Worm (Caenorhabditis elegans) whole organism, young adult: ENCODE measurements around the gene C13G3.12.

Experiments
- D2030.7 ChIP-seq: fragments of 200-800 bp; sonication (Bioruptor generic); IDR thresholded peaks from 2 replicates; pipeline ENCODE4 v1.3.6; 2022; ENCODE audit warnings: missing genetic modification reagents, missing genetic modification characterization, missing compliant biosample characterization
- F23B12.7 ChIP-seq: sonication (generic microtip); optimal IDR thresholded peaks from 2 replicates; lab custom pipeline; 2017; ENCODE audit warnings: missing genetic modification characterization, mild to moderate bottlenecking, missing compliant biosample characterization, antibody characterized with exemption, moderate library complexity; ENCODE audit not compliant: insufficient read depth
- F33H1.4 ChIP-seq: fragments of 200-800 bp; sonication (Bioruptor generic); IDR thresholded peaks from 2 replicates; pipeline ENCODE4 v1.3.6; 2022; ENCODE audit warnings: missing genetic modification reagents, missing genetic modification characterization, missing compliant biosample characterization
- F55B11.4 ChIP-seq: sonication (generic microtip); optimal IDR thresholded peaks from 2 replicates; lab custom pipeline; 2016; ENCODE audit warnings: missing compliant biosample characterization, missing genetic modification characterization, borderline replicate concordance; ENCODE audit not compliant: insufficient read depth
- F57A8.1 ChIP-seq: fragments of 200-800 bp; sonication (Bioruptor generic); optimal IDR thresholded peaks from 2 replicates; lab custom pipeline; 2018; ENCODE audit warnings: mild to moderate bottlenecking, missing genetic modification characterization, moderate library complexity, missing compliant biosample characterization
- K11D2.4 ChIP-seq: fragments of 200-800 bp; sonication (Bioruptor generic); IDR thresholded peaks from 2 replicates; pipeline ENCODE4 v1.3.6; 2022; ENCODE audit warnings: missing genetic modification reagents, missing genetic modification characterization, missing compliant biosample characterization
- T26A5.8 ChIP-seq: sonication (generic microtip); optimal IDR thresholded peaks from 2 replicates; lab custom pipeline; 2016; ENCODE audit warnings: missing genetic modification characterization, missing compliant biosample characterization
- Y56A3A.18 ChIP-seq: fragments of 200-800 bp; sonication (Bioruptor generic); IDR thresholded peaks from 2 replicates; pipeline ENCODE4 v1.3.6; 2022; ENCODE audit warnings: missing genetic modification reagents, missing genetic modification characterization, missing compliant biosample characterization
- Y79H2A.3 ChIP-seq: fragments of 200-800 bp; sonication (Bioruptor generic); conservative IDR thresholded peaks from 2 replicates; pipeline ENCODE4 v1.3.6; 2022; ENCODE audit warnings: missing genetic modification reagents, missing genetic modification characterization, missing compliant biosample characterization
- akir-1 ChIP-seq: fragments of 200-800 bp; sonication (Bioruptor generic); optimal IDR thresholded peaks from 2 replicates; lab custom pipeline; 2018; ENCODE audit warnings: mild to moderate bottlenecking, missing genetic modification characterization, moderate library complexity, missing compliant biosample characterization
- athp-1 ChIP-seq: sonication (generic microtip); optimal IDR thresholded peaks from 2 replicates; lab custom pipeline; 2017; ENCODE audit warnings: mild to moderate bottlenecking, missing genetic modification characterization, missing compliant biosample characterization
- attf-3 ChIP-seq: fragments of 200-800 bp; sonication (Bioruptor generic); conservative IDR thresholded peaks from 2 replicates; pipeline ENCODE4 v1.3.6; 2022; ENCODE audit warnings: missing genetic modification reagents, missing genetic modification characterization, missing compliant biosample characterization
- attf-5 ChIP-seq: fragments of 200-800 bp; sonication (Bioruptor generic); optimal IDR thresholded peaks from 2 replicates; lab custom pipeline; 2018; ENCODE audit warnings: mild to moderate bottlenecking, missing genetic modification characterization, missing compliant biosample characterization
- ccch-3 ChIP-seq: fragments of 200-800 bp; sonication (Bioruptor generic); optimal IDR thresholded peaks from 2 replicates; lab custom pipeline; 2018; ENCODE audit warnings: mild to moderate bottlenecking, missing genetic modification characterization, missing compliant biosample characterization
- cebp-2 ChIP-seq: fragments of 200-800 bp; sonication (Bioruptor generic); IDR thresholded peaks from 2 replicates; pipeline ENCODE4 v1.3.6; 2022; ENCODE audit warnings: missing genetic modification characterization, missing compliant biosample characterization
- ceh-100 ChIP-seq: fragments of 200-800 bp; sonication (Bioruptor generic); IDR thresholded peaks from 2 replicates; pipeline ENCODE4 v1.3.6; 2022; ENCODE audit warnings: missing genetic modification reagents, missing genetic modification characterization, missing compliant biosample characterization
- ceh-58 ChIP-seq: fragments of 200-800 bp; sonication (Bioruptor generic); IDR thresholded peaks from 2 replicates; pipeline ENCODE4 v1.3.6; 2022; ENCODE audit warnings: missing genetic modification characterization, missing compliant biosample characterization
- efl-1 ChIP-seq: fragments of 150-350 bp; optimal IDR thresholded peaks from 2 replicates; lab custom pipeline; 2014; ENCODE audit warnings: missing biosample characterization, missing genetic modification reagents, missing genetic modification characterization
- egl-18 ChIP-seq: fragments of 200-800 bp; sonication (Bioruptor generic); IDR thresholded peaks from 2 replicates; pipeline ENCODE4 v1.3.6; 2022; ENCODE audit warnings: missing genetic modification reagents, missing genetic modification characterization, missing compliant biosample characterization
- ekl-4 ChIP-seq: fragments of 200-800 bp; sonication (Bioruptor generic); IDR thresholded peaks from 2 replicates; pipeline ENCODE4 v1.3.6; 2022; ENCODE audit warnings: missing genetic modification reagents, missing genetic modification characterization, missing compliant biosample characterization
- ets-4 ChIP-seq: fragments of 200-800 bp; sonication (Bioruptor generic); optimal IDR thresholded peaks from 2 replicates; lab custom pipeline; 2018; ENCODE audit warnings: mild to moderate bottlenecking, missing genetic modification characterization, missing compliant biosample characterization
- him-1 ChIP-seq: sonication (generic microtip); optimal IDR thresholded peaks from 2 replicates; lab custom pipeline; 2016; ENCODE audit warnings: missing genotype, missing genetic modification reagents, missing genetic modification characterization, missing compliant biosample characterization
- hmg-20 ChIP-seq: fragments of 200-800 bp; sonication (Bioruptor generic); IDR thresholded peaks from 2 replicates; pipeline ENCODE4 v1.3.6; 2022; ENCODE audit warnings: missing genetic modification reagents, missing genetic modification characterization, missing compliant biosample characterization
- hsf-1 ChIP-seq: fragments of 200-800 bp; sonication (Bioruptor generic); IDR thresholded peaks from 2 replicates; pipeline ENCODE4 v1.3.6; 2022; ENCODE audit warnings: missing genetic modification reagents, missing genetic modification characterization, missing compliant biosample characterization
- let-526 ChIP-seq: fragments of 200-800 bp; sonication (Bioruptor generic); IDR thresholded peaks from 2 replicates; pipeline ENCODE4 v1.3.6; 2022; ENCODE audit warnings: missing genetic modification reagents, missing genetic modification characterization, missing compliant biosample characterization
- let-607 ChIP-seq, 2 experiments: fragments of 200-800 bp in 1 of 2; sonication (Bioruptor generic) in 1 of 2; sonication (generic microtip) in 1 of 2; optimal IDR thresholded peaks; 2 replicates each; lab custom pipeline; 2016 to 2018; ENCODE audit warnings: mild to moderate bottlenecking in 2 of 2, missing compliant biosample characterization in 2 of 2, missing genetic modification characterization in 2 of 2, moderate library complexity in 2 of 2, missing genotype in 1 of 2
- lin-26 ChIP-seq: fragments of 200-800 bp; sonication (Bioruptor generic); IDR thresholded peaks from 2 replicates; pipeline ENCODE4 v1.3.6; 2022; ENCODE audit warnings: missing genetic modification reagents, missing genetic modification characterization, missing compliant biosample characterization
- lin-40 ChIP-seq: sonication (generic microtip); optimal IDR thresholded peaks from 2 replicates; lab custom pipeline; 2016; ENCODE audit warnings: missing genetic modification characterization, mild to moderate bottlenecking, missing compliant biosample characterization, missing genotype, missing genetic modification reagents
- lin-54 ChIP-seq: fragments of 200-800 bp; sonication (Bioruptor generic); optimal IDR thresholded peaks from 2 replicates; lab custom pipeline; 2018; ENCODE audit warnings: mild to moderate bottlenecking, missing genetic modification characterization, missing compliant biosample characterization
- lsy-27 ChIP-seq: sonication (generic microtip); optimal IDR thresholded peaks from 2 replicates; lab custom pipeline; 2017; ENCODE audit warnings: missing genetic modification characterization, mild to moderate bottlenecking, missing compliant biosample characterization, antibody characterized with exemption, missing genotype, borderline replicate concordance; ENCODE audit not compliant: insufficient read depth
- nfya-1 ChIP-seq: sonication (generic microtip); optimal IDR thresholded peaks from 2 replicates; lab custom pipeline; 2017; ENCODE audit warnings: antibody characterized with exemption, missing compliant biosample characterization, missing genetic modification characterization, borderline replicate concordance; ENCODE audit not compliant: insufficient read depth
- nfyb-1 ChIP-seq: fragments of 200-800 bp; sonication (Bioruptor generic); IDR thresholded peaks from 2 replicates; pipeline ENCODE4 v1.3.6; 2022; ENCODE audit warnings: missing genetic modification reagents, missing genetic modification characterization, missing compliant biosample characterization
- nhr-120 ChIP-seq: fragments of 200-800 bp; sonication (Bioruptor generic); IDR thresholded peaks from 2 replicates; pipeline ENCODE4 v1.3.6; 2022; ENCODE audit warnings: missing genetic modification characterization, missing compliant biosample characterization
- pbrm-1 ChIP-seq: fragments of 200-800 bp; sonication (Bioruptor generic); IDR thresholded peaks from 2 replicates; pipeline ENCODE4 v1.3.6; 2022; ENCODE audit warnings: missing genetic modification reagents, missing genetic modification characterization, missing compliant biosample characterization
- pha-4 ChIP-seq: fragments of 150-350 bp; sonication (generic microtip); optimal IDR thresholded peaks from 2 replicates; lab custom pipeline; 2014; ENCODE audit warnings: missing biosample characterization, missing genetic modification reagents, missing genetic modification characterization
- rec-8 ChIP-seq, 2 experiments: sonication (generic microtip); optimal IDR thresholded peaks; 2 replicates each; lab custom pipeline; 2016; ENCODE audit warnings: mild to moderate bottlenecking in 2 of 2, missing genetic modification characterization in 2 of 2, missing genetic modification reagents in 2 of 2, missing genotype in 2 of 2, missing biosample characterization in 1 of 2, missing compliant biosample characterization in 1 of 2, moderate library complexity in 1 of 2
- sea-2 ChIP-seq: fragments of 200-800 bp; sonication (Bioruptor generic); IDR thresholded peaks from 2 replicates; pipeline ENCODE4 v1.3.6; 2022; ENCODE audit warnings: missing genetic modification characterization, missing compliant biosample characterization
- snpc-1.1 ChIP-seq: sonication (generic microtip); optimal IDR thresholded peaks from 2 replicates; lab custom pipeline; 2017; ENCODE audit warnings: missing genetic modification characterization, mild to moderate bottlenecking, missing compliant biosample characterization, antibody characterized with exemption, moderate library complexity, missing genotype, missing genetic modification reagents; ENCODE audit not compliant: insufficient read depth
- snpc-1.3 ChIP-seq: sonication (generic microtip); optimal IDR thresholded peaks from 2 replicates; lab custom pipeline; 2017; ENCODE audit warnings: missing genetic modification characterization, mild to moderate bottlenecking, missing compliant biosample characterization, antibody characterized with exemption, moderate library complexity, missing genotype, missing genetic modification reagents; ENCODE audit not compliant: insufficient read depth
- snpc-4 ChIP-seq, 5 experiments: fragments of 150-350 bp in 1 of 5; sonication (generic microtip) in 4 of 5; optimal IDR thresholded peaks; 2 replicates each; lab custom pipeline; 2014 to 2018; ENCODE audit warnings: missing genetic modification characterization in 5 of 5, missing biosample characterization in 3 of 5, antibody characterized with exemption in 2 of 5, mild to moderate bottlenecking in 2 of 5, missing compliant biosample characterization in 2 of 5, missing genotype in 2 of 5, moderate library complexity in 2 of 5, missing genetic modification reagents in 1 of 5
- somi-1 ChIP-seq: fragments of 200-800 bp; sonication (Bioruptor generic); optimal IDR thresholded peaks from 2 replicates; lab custom pipeline; 2018; ENCODE audit warnings: mild to moderate bottlenecking, missing genetic modification characterization, missing compliant biosample characterization
- tbp1 ChIP-seq: fragments of 200-800 bp; sonication (Bioruptor generic); optimal IDR thresholded peaks from 2 replicates; lab custom pipeline; 2018; ENCODE audit warnings: mild to moderate bottlenecking, missing genetic modification characterization, missing compliant biosample characterization
- tlf-1 ChIP-seq: fragments of 200-800 bp; sonication (Bioruptor generic); optimal IDR thresholded peaks from 2 replicates; lab custom pipeline; 2018; ENCODE audit warnings: mild to moderate bottlenecking, missing genetic modification characterization, missing compliant biosample characterization
- zfh-2 ChIP-seq: fragments of 200-800 bp; sonication (Bioruptor generic); conservative IDR thresholded peaks from 2 replicates; pipeline ENCODE4 v1.3.6; 2022; ENCODE audit warnings: missing genetic modification reagents, missing genetic modification characterization, missing compliant biosample characterization
- ztf-22 ChIP-seq: fragments of 200-800 bp; sonication (Bioruptor generic); optimal IDR thresholded peaks from 2 replicates; lab custom pipeline; 2018; ENCODE audit warnings: mild to moderate bottlenecking, missing genetic modification characterization, moderate library complexity, missing compliant biosample characterization
- ztf-25 ChIP-seq: fragments of 200-800 bp; sonication (Bioruptor generic); IDR thresholded peaks from 2 replicates; pipeline ENCODE4 v1.3.6; 2022; ENCODE audit warnings: missing genetic modification reagents, missing genetic modification characterization, missing compliant biosample characterization
- ztf-26 ChIP-seq: sonication (generic microtip); optimal IDR thresholded peaks from 2 replicates; lab custom pipeline; 2017; ENCODE audit warnings: missing genetic modification characterization, missing compliant biosample characterization

The C13G3.12 gene

ce11 chrV:11069277-11069676 lies 46.6 kb upstream of the C13G3.12 start, which contains the start of gene T04C12.8 (continued):
- no peak for TF ChIP-seq F57A8.1
- TF ChIP-seq tlf-1 (GFP tag; lab: Kevin White, UChicago): peak; percentile 46
- no peak for TF ChIP-seq athp-1 (tag; lab: Kevin White, UChicago)
- no peak for TF ChIP-seq nfyb-1 (GFP tag; lab: Robert Waterston, UW)
- TF ChIP-seq F23B12.7 (tag; lab: Kevin White, UChicago): no peak
- no peak for TF ChIP-seq attf-3
- TF ChIP-seq let-526 (GFP tag; lab: Robert Waterston, UW): no peak
- no peak for TF ChIP-seq snpc-1.3 (tag; lab: Kevin White, UChicago)
- peak; percentile 84 for TF ChIP-seq ztf-22 (GFP tag; lab: Kevin White, UChicago)
- TF ChIP-seq ccch-3 (GFP tag; lab: Kevin White, UChicago): no peak
- peak; percentile 34 for TF ChIP-seq lin-40 (tag; lab: Kevin White, UChicago)
- no peak for TF ChIP-seq lin-54 (GFP tag; lab: Kevin White, UChicago)
- no peak for TF ChIP-seq rec-8 (tag; optimal IDR thresholded peaks at IDR 0.05; lab: Kevin White, UChicago)
- no peak for TF ChIP-seq hsf-1
- TF ChIP-seq hmg-20 (GFP tag; lab: Robert Waterston, UW): no peak
- TF ChIP-seq F33H1.4 (GFP tag; lab: Robert Waterston, UW): no peak
- TF ChIP-seq lin-26 (GFP tag; lab: Robert Waterston, UW): no peak
- peak; percentile 2 for TF ChIP-seq ets-4
- no peak for TF ChIP-seq F55B11.4
- no peak for TF ChIP-seq lsy-27 (tag; lab: Kevin White, UChicago)
- no peak for TF ChIP-seq snpc-1.1 (tag; lab: Kevin White, UChicago)
- TF ChIP-seq let-607 (tag; optimal IDR thresholded peaks at IDR 0.05; lab: Kevin White, UChicago): peak in 1 of 2 experiments; percentile 27
- TF ChIP-seq tbp1 (GFP tag; lab: Kevin White, UChicago): peak; percentile 9
- TF ChIP-seq pbrm-1: no peak
- TF ChIP-seq snpc-4 (GFP tag; optimal IDR thresholded peaks at IDR 0.05; lab: Kevin White, UChicago): no peak
- peak in 1 of 4 experiments; percentile 14 for TF ChIP-seq snpc-4 (tag; optimal IDR thresholded peaks at IDR 0.05; lab: Kevin White, UChicago)
- TF ChIP-seq efl-1 (GFP tag; lab: Kevin White, UChicago): no peak
- TF ChIP-seq T26A5.8 (tag; lab: Kevin White, UChicago): no peak
- no peak for TF ChIP-seq akir-1
- no peak for TF ChIP-seq Y56A3A.18
- no peak for TF ChIP-seq ztf-26 (tag; lab: Kevin White, UChicago)
- no peak for TF ChIP-seq ztf-25 (GFP tag; lab: Robert Waterston, UW)
- TF ChIP-seq cebp-2: no peak
- TF ChIP-seq somi-1: no peak
- TF ChIP-seq ceh-100 (GFP tag; lab: Robert Waterston, UW): no peak
- no peak for TF ChIP-seq ceh-58 (GFP tag; lab: Robert Waterston, UW)
- TF ChIP-seq him-1 (tag; lab: Kevin White, UChicago): no peak
- no peak for TF ChIP-seq nhr-120 (GFP tag; lab: Robert Waterston, UW)
- TF ChIP-seq nfya-1 (tag; lab: Kevin White, UChicago): no peak
- peak; percentile 25 for TF ChIP-seq attf-5 (GFP tag; lab: Kevin White, UChicago)
- no peak for TF ChIP-seq K11D2.4 (GFP tag; lab: Robert Waterston, UW)
- TF ChIP-seq zfh-2 (GFP tag; lab: Robert Waterston, UW): no peak
- no peak for TF ChIP-seq sea-2 (GFP tag; lab: Robert Waterston, UW)
- TF ChIP-seq pha-4 (tag; lab: Kevin White, UChicago): no peak
- no peak for TF ChIP-seq ekl-4 (GFP tag; lab: Robert Waterston, UW)
- TF ChIP-seq Y79H2A.3 (GFP tag; lab: Robert Waterston, UW): no peak
- TF ChIP-seq D2030.7 (GFP tag; lab: Robert Waterston, UW): no peak
- no peak for TF ChIP-seq egl-18
